Worm (Caenorhabditis elegans) whole organism, late embryonic: ENCODE results near the gene repo-1.

Experiments
- C08G9.2 ChIP-seq: sonication (generic microtip); optimal IDR thresholded peaks from 2 replicates; lab custom pipeline; 2016; ENCODE audit warnings: mild to moderate bottlenecking, missing genetic modification characterization, moderate library complexity, missing compliant biosample characterization
- ama-1 ChIP-seq: fragments of 150-350 bp; optimal IDR thresholded peaks from 2 replicates; lab custom pipeline; 2014
- ceh-2 ChIP-seq: sonication (generic microtip); optimal IDR thresholded peaks from 2 replicates; lab custom pipeline; 2016; ENCODE audit warnings: missing genotype, missing genetic modification characterization, missing compliant biosample characterization
- ceh-45 ChIP-seq: fragments of 200-800 bp; sonication (Bioruptor generic); IDR thresholded peaks from 2 replicates; pipeline ENCODE4 v1.3.6; 2022; ENCODE audit warnings: missing genetic modification reagents, missing genetic modification characterization, missing compliant biosample characterization
- gmeb-2 ChIP-seq: sonication (generic microtip); optimal IDR thresholded peaks from 2 replicates; lab custom pipeline; 2016; ENCODE audit warnings: missing genetic modification characterization, inconsistent platforms, missing compliant biosample characterization
- hlh-13 ChIP-seq: fragments of 200-800 bp; sonication (Bioruptor generic); optimal IDR thresholded peaks from 2 replicates; lab custom pipeline; 2018; ENCODE audit warnings: mild to moderate bottlenecking, missing genetic modification characterization, missing compliant biosample characterization
- nfya-1 ChIP-seq: sonication (generic microtip); optimal IDR thresholded peaks from 2 replicates; lab custom pipeline; 2017; ENCODE audit warnings: missing genetic modification characterization, mild to moderate bottlenecking, missing compliant biosample characterization, antibody characterized with exemption, moderate library complexity
- nhr-11 ChIP-seq: fragments of 150-350 bp; optimal IDR thresholded peaks from 2 replicates; lab custom pipeline; 2014; ENCODE audit warnings: missing biosample characterization, missing genetic modification characterization
- pag-3 ChIP-seq: sonication (generic microtip); optimal IDR thresholded peaks from 2 replicates; lab custom pipeline; 2016; ENCODE audit warnings: missing compliant biosample characterization, missing genetic modification characterization, borderline replicate concordance
- unc-55 ChIP-seq: sonication (generic microtip); optimal IDR thresholded peaks from 2 replicates; lab custom pipeline; 2017; ENCODE audit warnings: missing biosample characterization, missing genetic modification reagents, missing genetic modification characterization
- unc-86 ChIP-seq: sonication (generic microtip); optimal IDR thresholded peaks from 2 replicates; lab custom pipeline; 2016; ENCODE audit warnings: missing genetic modification characterization, missing compliant biosample characterization

DNA sequence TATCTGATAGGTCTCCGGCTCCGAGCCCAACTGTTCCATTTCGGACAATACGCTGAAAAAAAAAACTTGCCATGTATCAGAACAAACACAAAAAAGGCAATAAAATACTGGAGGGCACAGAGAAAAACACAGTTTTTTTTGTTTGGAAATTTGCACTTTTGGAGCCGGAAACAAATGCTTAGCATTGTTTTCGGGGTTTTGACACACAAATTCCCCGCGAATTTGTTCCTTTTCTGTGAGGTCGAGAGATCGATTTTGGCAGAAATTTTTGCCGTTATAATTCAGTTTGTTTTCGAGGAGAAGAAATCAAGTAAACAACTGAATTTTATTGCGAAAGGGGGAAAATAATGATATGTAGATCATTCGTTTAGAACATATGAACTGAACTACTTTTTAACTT, 27.7 kb upstream of the repo-1 start, which contains the start of gene K08E4.2:
- TF ChIP-seq ama-1 (no peak), pag-3 (tag; lab: Kevin White, UChicago) (no peak), unc-86 (no peak), gmeb-2 (tag; lab: Kevin White, UChicago) (no peak), C08G9.2 (tag; lab: Kevin White, UChicago) (no peak), ceh-2 (no peak), nhr-11 (tag; lab: Kevin White, UChicago) (no peak), nfya-1 (tag; lab: Kevin White, UChicago) (no peak), hlh-13 (GFP tag; lab: Kevin White, UChicago) (no peak), unc-55 (GFP tag; lab: Kevin White, UChicago) (no peak), ceh-45 (GFP tag; lab: Robert Waterston, UW) (no peak)
